Worm (Caenorhabditis elegans) whole organism, mixed stage, embryonic: Measurements from ENCODE around the gene F58E6.8.
A peak's percentile ranks its signal among the peaks of the same experiment; 100 is the strongest.

ENCODE experiments used
- M03D4.4 ChIP-seq: sonication (generic microtip); optimal IDR thresholded peaks from 2 replicates; lab custom pipeline; 2017; ENCODE audit warnings: mild to moderate bottlenecking, missing genetic modification characterization, missing compliant biosample characterization
- bed-3 ChIP-seq: fragments of 200-800 bp; sonication (Bioruptor generic); optimal IDR thresholded peaks from 3 replicates; lab custom pipeline; 2018; ENCODE audit warnings: mild to moderate bottlenecking, missing genetic modification characterization, moderate library complexity, missing compliant biosample characterization
- blmp-1 ChIP-seq: fragments of 150-350 bp; optimal IDR thresholded peaks from 2 replicates; lab custom pipeline; 2014; ENCODE audit warnings: missing biosample characterization, missing genetic modification characterization
- ceh-39 ChIP-seq: fragments of 150-350 bp; optimal IDR thresholded peaks from 2 replicates; lab custom pipeline; 2014; ENCODE audit warnings: missing biosample characterization, missing genetic modification characterization
- ceh-43 ChIP-seq: fragments of 200-800 bp; sonication (Bioruptor generic); optimal IDR thresholded peaks from 2 replicates; lab custom pipeline; 2018; ENCODE audit warnings: mild to moderate bottlenecking, missing genetic modification characterization, moderate library complexity, missing compliant biosample characterization
- ceh-83 ChIP-seq: fragments of 200-800 bp; sonication (Bioruptor generic); optimal IDR thresholded peaks from 2 replicates; lab custom pipeline; 2018; ENCODE audit warnings: mild to moderate bottlenecking, missing genetic modification characterization, missing compliant biosample characterization
- ces-1 ChIP-seq: fragments of 150-350 bp; optimal IDR thresholded peaks from 2 replicates; lab custom pipeline; 2014; ENCODE audit warnings: missing biosample characterization, missing genetic modification reagents, missing genetic modification characterization
- cnd-1 ChIP-seq: fragments of 200-800 bp; sonication (Bioruptor generic); optimal IDR thresholded peaks from 2 replicates; lab custom pipeline; 2018; ENCODE audit warnings: mild to moderate bottlenecking, missing genetic modification characterization, missing compliant biosample characterization
- drap-1 ChIP-seq: fragments of 200-800 bp; sonication (Bioruptor generic); optimal IDR thresholded peaks from 3 replicates; lab custom pipeline; 2018; ENCODE audit warnings: mild to moderate bottlenecking, missing genetic modification characterization, missing compliant biosample characterization
- elt-1 ChIP-seq: sonication (generic microtip); optimal IDR thresholded peaks from 2 replicates; lab custom pipeline; 2017; ENCODE audit warnings: missing genetic modification characterization, mild to moderate bottlenecking, missing compliant biosample characterization, antibody characterized with exemption, moderate library complexity, borderline replicate concordance; ENCODE audit not compliant: insufficient read depth
- flh-1 ChIP-seq: fragments of 200-800 bp; sonication (Bioruptor generic); optimal IDR thresholded peaks from 2 replicates; lab custom pipeline; 2018; ENCODE audit warnings: mild to moderate bottlenecking, missing genetic modification characterization, moderate library complexity, missing compliant biosample characterization
- ham-2 ChIP-seq: fragments of 200-800 bp; sonication (Bioruptor generic); optimal IDR thresholded peaks from 2 replicates; lab custom pipeline; 2018; ENCODE audit warnings: mild to moderate bottlenecking, missing genetic modification characterization, missing compliant biosample characterization
- hlh-1 ChIP-seq: fragments of 150-350 bp; optimal IDR thresholded peaks from 2 replicates; lab custom pipeline; 2014; ENCODE audit warnings: missing biosample characterization, missing genetic modification reagents, missing genetic modification characterization
- lin-13 ChIP-seq: fragments of 150-350 bp; optimal IDR thresholded peaks from 2 replicates; lab custom pipeline; 2014; ENCODE audit warnings: missing biosample characterization, missing genetic modification characterization
- lin-32 ChIP-seq: fragments of 200-800 bp; sonication (Bioruptor generic); optimal IDR thresholded peaks from 2 replicates; lab custom pipeline; 2018; ENCODE audit warnings: mild to moderate bottlenecking, missing genetic modification characterization, missing compliant biosample characterization
- lsy-2 ChIP-seq: fragments of 150-350 bp; optimal IDR thresholded peaks from 2 replicates; lab custom pipeline; 2014; ENCODE audit warnings: missing biosample characterization, missing genetic modification characterization
- mab-5 ChIP-seq: fragments of 150-350 bp; optimal IDR thresholded peaks from 2 replicates; lab custom pipeline; 2014; ENCODE audit warnings: missing biosample characterization, missing genetic modification characterization
- mep-1 ChIP-seq: fragments of 150-350 bp; optimal IDR thresholded peaks from 2 replicates; lab custom pipeline; 2017; ENCODE audit warnings: missing biosample characterization, missing genetic modification reagents, missing genetic modification characterization, inconsistent platforms
- mls-2 ChIP-seq: sonication (generic microtip); optimal IDR thresholded peaks from 2 replicates; lab custom pipeline; 2016; ENCODE audit warnings: mild to moderate bottlenecking, missing genetic modification characterization, moderate library complexity, missing compliant biosample characterization
- nhr-12 ChIP-seq: fragments of 150-350 bp; optimal IDR thresholded peaks from 2 replicates; lab custom pipeline; 2014; ENCODE audit warnings: missing biosample characterization, missing genetic modification characterization
- nhr-2 ChIP-seq: fragments of 150-350 bp; optimal IDR thresholded peaks from 2 replicates; lab custom pipeline; 2014; ENCODE audit warnings: missing biosample characterization, missing genetic modification characterization
- nhr-237 ChIP-seq: fragments of 150-350 bp; optimal IDR thresholded peaks from 2 replicates; lab custom pipeline; 2014; ENCODE audit warnings: missing biosample characterization, missing genetic modification characterization
- nhr-76 ChIP-seq: sonication (generic microtip); optimal IDR thresholded peaks from 2 replicates; lab custom pipeline; 2017; ENCODE audit warnings: missing biosample characterization, missing genetic modification characterization
- pha-4 ChIP-seq: fragments of 150-350 bp; optimal IDR thresholded peaks from 2 replicates; lab custom pipeline; 2018; ENCODE audit warnings: missing biosample characterization, missing genetic modification reagents, missing genetic modification characterization
- snpc-4 ChIP-seq: fragments of 150-350 bp; optimal IDR thresholded peaks from 2 replicates; lab custom pipeline; 2014; ENCODE audit warnings: missing biosample characterization, missing genetic modification characterization
- sptf-1 ChIP-seq: sonication (generic microtip); optimal IDR thresholded peaks from 2 replicates; lab custom pipeline; 2017; ENCODE audit warnings: mild to moderate bottlenecking, missing genetic modification characterization, moderate library complexity, missing compliant biosample characterization
- tbx-8 ChIP-seq: fragments of 200-800 bp; sonication (Bioruptor generic); optimal IDR thresholded peaks from 2 replicates; lab custom pipeline; 2018; ENCODE audit warnings: mild to moderate bottlenecking, missing genetic modification characterization, moderate library complexity, missing compliant biosample characterization
- unc-39 ChIP-seq: fragments of 150-350 bp; optimal IDR thresholded peaks from 2 replicates; lab custom pipeline; 2014; ENCODE audit warnings: missing biosample characterization, missing genetic modification characterization
- unc-62 ChIP-seq: fragments of 150-350 bp; optimal IDR thresholded peaks from 2 replicates; lab custom pipeline; 2014; ENCODE audit warnings: missing biosample characterization, missing genetic modification reagents, missing genetic modification characterization
- zip-8 ChIP-seq: fragments of 150-350 bp; optimal IDR thresholded peaks from 2 replicates; lab custom pipeline; 2014; ENCODE audit warnings: missing biosample characterization, missing genetic modification characterization
- ztf-11 ChIP-seq: fragments of 150-350 bp; optimal IDR thresholded peaks from 2 replicates; lab custom pipeline; 2014; ENCODE audit warnings: missing biosample characterization, missing genetic modification characterization

The F58E6.8 gene

DNA sequence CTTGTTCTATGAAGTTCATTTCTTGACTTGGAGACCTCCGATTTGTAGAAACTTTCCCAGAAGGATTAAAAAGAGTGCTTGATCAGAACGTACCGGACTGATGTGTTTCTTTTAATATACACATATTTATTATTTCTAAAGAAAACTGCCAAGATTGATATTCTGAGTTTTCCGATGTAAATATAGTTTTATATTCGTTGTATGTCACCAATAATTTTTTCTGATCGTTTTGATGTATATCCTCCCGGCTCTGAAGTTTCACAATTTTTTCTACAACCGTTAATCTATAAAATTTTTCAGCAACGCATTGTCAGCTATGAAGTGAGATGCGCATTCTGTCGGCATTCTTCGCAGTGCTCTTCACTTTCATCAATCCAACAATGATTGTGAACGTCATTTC, 40.9 kb upstream of the F58E6.8 start, which contains the start of gene F46B6.9:
TSS of gene F46B6.9 (plus strand) at position 301 of the 400 bp plus-strand sequence.
- TF ChIP-seq sptf-1 (tag; lab: Kevin White, UChicago) = no peak
- TF ChIP-seq elt-1 (tag; lab: Kevin White, UChicago) = no peak
- no peak for TF ChIP-seq lsy-2 (tag; lab: Kevin White, UChicago)
- no peak for TF ChIP-seq snpc-4 (tag; lab: Kevin White, UChicago)
- TF ChIP-seq nhr-76 = no peak
- no peak for TF ChIP-seq mep-1 (tag; lab: Kevin White, UChicago)
- TF ChIP-seq hlh-1 = no peak
- no peak for TF ChIP-seq bed-3 (GFP tag; lab: Kevin White, UChicago)
- TF ChIP-seq unc-39 = no peak
- no peak for TF ChIP-seq unc-62 (GFP tag; lab: Kevin White, UChicago)
- TF ChIP-seq nhr-12 (tag; lab: Kevin White, UChicago) = no peak
- TF ChIP-seq nhr-237 (tag; lab: Kevin White, UChicago) = no peak
- TF ChIP-seq flh-1 (GFP tag; lab: Kevin White, UChicago) = no peak
- TF ChIP-seq drap-1 = no peak

ce11 chrV:9796002-9796401, 40.4 kb upstream of the F58E6.8 start:
- TF ChIP-seq zip-8 (no peak), ces-1 (GFP tag; lab: Kevin White, UChicago) (peak; percentile 17)

- TF ChIP-seq elt-1 (tag; lab: Kevin White, UChicago) (no peak), ham-2 (GFP tag; lab: Kevin White, UChicago) (no peak), ztf-11 (tag; lab: Kevin White, UChicago) (no peak), hlh-1 (no peak), M03D4.4 (tag; lab: Kevin White, UChicago) (no peak), nhr-2 (tag; lab: Kevin White, UChicago) (no peak), sptf-1 (tag; lab: Kevin White, UChicago) (no peak), flh-1 (GFP tag; lab: Kevin White, UChicago) (no peak)
Observed at ce11 chrV:9794997-9795396, 39.4 kb upstream of the F58E6.8 start.

ce11 chrV:9791332-9791731, 35.7 kb upstream of the F58E6.8 start, which contains the start of gene lipl-2:
TSS of gene lipl-2 (plus strand) at chrV:9791567.
- TF ChIP-seq ceh-39 (tag; lab: Kevin White, UChicago) = no peak
- TF ChIP-seq tbx-8 (GFP tag; lab: Kevin White, UChicago) = no peak
- no peak for TF ChIP-seq zip-8
- no peak for TF ChIP-seq mab-5 (tag; lab: Kevin White, UChicago)
- TF ChIP-seq lsy-2 (tag; lab: Kevin White, UChicago) = no peak
- no peak for TF ChIP-seq unc-62 (GFP tag; lab: Kevin White, UChicago)
- TF ChIP-seq blmp-1 (tag; lab: Kevin White, UChicago) = no peak
- TF ChIP-seq nhr-76 = no peak
- no peak for TF ChIP-seq nhr-2 (tag; lab: Kevin White, UChicago)
- no peak for TF ChIP-seq mls-2 (tag; lab: Kevin White, UChicago)
- TF ChIP-seq mep-1 (tag; lab: Kevin White, UChicago) = no peak
- no peak for TF ChIP-seq ham-2 (GFP tag; lab: Kevin White, UChicago)
- no peak for TF ChIP-seq M03D4.4 (tag; lab: Kevin White, UChicago)
- no peak for TF ChIP-seq cnd-1 (tag; lab: Kevin White, UChicago)
- TF ChIP-seq nhr-12 (tag; lab: Kevin White, UChicago) = no peak
- TF ChIP-seq nhr-237 (tag; lab: Kevin White, UChicago) = no peak
- no peak for TF ChIP-seq drap-1
- no peak for TF ChIP-seq ces-1 (GFP tag; lab: Kevin White, UChicago)
- no peak for TF ChIP-seq ceh-43 (GFP tag; lab: Kevin White, UChicago)
- TF ChIP-seq lin-32 (GFP tag; lab: Kevin White, UChicago) = no peak

DNA sequence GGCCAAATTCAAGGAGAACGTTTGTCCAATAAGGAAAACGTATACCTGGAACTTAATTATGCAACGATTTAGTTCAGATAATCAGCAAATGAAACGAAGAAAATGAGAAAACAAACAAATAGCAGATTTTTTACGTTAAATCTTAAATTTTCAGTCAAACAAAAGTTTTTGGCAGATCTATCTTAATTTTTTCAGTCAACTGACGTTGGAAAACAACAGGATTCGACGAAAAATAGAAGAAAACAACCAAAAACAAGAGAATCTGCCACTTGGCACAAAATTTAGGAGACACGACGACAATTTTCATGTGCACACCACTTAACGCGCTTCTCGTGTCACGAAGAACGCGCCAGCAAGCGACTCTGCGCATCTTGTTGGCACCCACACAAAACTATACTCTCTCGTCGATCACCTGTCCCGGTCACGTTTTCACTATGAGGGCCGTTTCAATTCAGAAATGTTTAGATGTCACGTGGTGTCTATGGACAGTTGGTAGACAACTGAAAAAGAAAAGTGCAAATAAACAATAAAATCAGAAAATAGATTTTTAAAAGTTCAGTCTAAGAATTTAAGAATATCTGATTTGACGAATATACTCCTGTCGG, 34.1 kb upstream of the F58E6.8 start, which contains the start of gene ztf-7:
TSS of gene ztf-7 (minus strand) at position 51 of the 605 bp plus-strand sequence.
- TF ChIP-seq elt-1 (tag; lab: Kevin White, UChicago) (no peak), cnd-1 (tag; lab: Kevin White, UChicago) (no peak), ces-1 (GFP tag; lab: Kevin White, UChicago) (no peak), lin-32 (GFP tag; lab: Kevin White, UChicago) (peak; percentile 4), pha-4 (tag; lab: Kevin White, UChicago) (peak; percentile 84), ceh-39 (tag; lab: Kevin White, UChicago) (no peak), ceh-83 (no peak), lin-13 (tag; lab: Kevin White, UChicago) (peak; percentile 84), hlh-1 (peak; percentile 72), mls-2 (tag; lab: Kevin White, UChicago) (no peak), M03D4.4 (tag; lab: Kevin White, UChicago) (no peak), sptf-1 (tag; lab: Kevin White, UChicago) (peak; percentile 68), nhr-237 (tag; lab: Kevin White, UChicago) (peak; percentile 42), ztf-11 (tag; lab: Kevin White, UChicago) (no peak), nhr-12 (tag; lab: Kevin White, UChicago) (no peak), snpc-4 (tag; lab: Kevin White, UChicago) (no peak), unc-62 (GFP tag; lab: Kevin White, UChicago) (peak; percentile 67), mep-1 (tag; lab: Kevin White, UChicago) (peak; percentile 92), flh-1 (GFP tag; lab: Kevin White, UChicago) (no peak)
